Worm (Caenorhabditis elegans) whole organism, mixed stage, embryonic: Measurements from ENCODE around the gene C49H3.4.

Experiments used
- mep-1 ChIP-seq: fragments of 150-350 bp; optimal IDR thresholded peaks from 2 replicates; lab custom pipeline; 2017; ENCODE audit warnings: missing biosample characterization, missing genetic modification reagents, missing genetic modification characterization, inconsistent platforms
- nhr-237 ChIP-seq: fragments of 150-350 bp; optimal IDR thresholded peaks from 2 replicates; lab custom pipeline; 2014; ENCODE audit warnings: missing biosample characterization, missing genetic modification characterization
- nhr-76 ChIP-seq: sonication (generic microtip); optimal IDR thresholded peaks from 2 replicates; lab custom pipeline; 2017; ENCODE audit warnings: missing biosample characterization, missing genetic modification characterization
- snpc-4 ChIP-seq: fragments of 150-350 bp; optimal IDR thresholded peaks from 2 replicates; lab custom pipeline; 2014; ENCODE audit warnings: missing biosample characterization, missing genetic modification characterization

DNA sequence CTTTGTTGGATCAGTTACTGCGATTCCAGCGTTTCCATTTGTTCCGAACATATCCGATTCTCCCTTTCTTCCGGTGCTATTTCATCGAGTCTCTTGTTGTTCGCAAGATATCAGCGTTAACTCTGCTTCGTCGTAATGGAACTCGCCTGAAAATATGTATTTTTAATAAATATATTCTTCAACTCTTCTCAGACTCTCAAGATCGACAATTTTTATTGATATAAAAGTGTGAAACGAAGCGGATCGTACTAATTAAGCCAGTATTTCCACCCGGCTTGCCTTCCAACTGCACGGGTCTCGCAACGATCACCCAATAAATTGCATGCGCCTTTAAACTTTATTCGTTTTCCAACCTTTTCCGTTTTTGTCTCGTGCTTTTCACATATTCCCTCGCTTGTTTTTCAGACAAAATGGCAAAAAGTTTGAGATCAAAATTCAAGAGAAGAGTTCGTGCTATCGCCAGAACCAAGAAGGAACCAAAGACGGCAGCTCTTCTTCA is 8.9 kb downstream of the C49H3.4 start, which contains the start of the genes xpo-3 and C49H3.3:
- no peak for TF ChIP-seq nhr-237 (tag; lab: Kevin White, UChicago)
- no peak for TF ChIP-seq nhr-76 (tag; lab: Kevin White, UChicago)
- TF ChIP-seq mep-1 (tag; lab: Kevin White, UChicago): peak; percentile 78
- TF ChIP-seq snpc-4: no peak
